Worm (Caenorhabditis elegans) whole organism, midembryonic: ENCODE data around the gene T28F12.1.
"Not testable (repeated sequence)": the region's sequence is repeated elsewhere in the genome, so short reads cannot be mapped to it uniquely, and the experiment has no call there.

Source experiments
- T22C8.4 ChIP-seq: fragments of 200-800 bp; sonication (Bioruptor generic); IDR thresholded peaks from 2 replicates; pipeline ENCODE4 v1.3.6; 2022; ENCODE audit warnings: missing genetic modification characterization, missing compliant biosample characterization
- cog-1 ChIP-seq: sonication (generic microtip); optimal IDR thresholded peaks from 2 replicates; lab custom pipeline; 2016; ENCODE audit warnings: missing genetic modification characterization, missing compliant biosample characterization
- flt-1 ChIP-seq: fragments of 200-800 bp; sonication (Bioruptor generic); IDR thresholded peaks from 2 replicates; pipeline ENCODE4 v1.3.6; 2022; ENCODE audit warnings: missing genetic modification characterization, missing compliant biosample characterization
- klf-2 ChIP-seq: fragments of 200-800 bp; sonication (Bioruptor generic); conservative IDR thresholded peaks from 2 replicates; pipeline ENCODE4 v1.3.6; 2022; ENCODE audit warnings: missing genetic modification reagents, missing genetic modification characterization, missing compliant biosample characterization
- med-1 ChIP-seq: sonication (generic microtip); optimal IDR thresholded peaks from 2 replicates; lab custom pipeline; 2017; ENCODE audit warnings: missing genetic modification characterization, mild to moderate bottlenecking, missing compliant biosample characterization, antibody characterized with exemption, missing genetic modification reagents; ENCODE audit not compliant: insufficient read depth
- ref-1 ChIP-seq: fragments of 200-800 bp; sonication (Bioruptor generic); conservative IDR thresholded peaks from 2 replicates; pipeline ENCODE4 v1.3.6; 2022; ENCODE audit warnings: missing genetic modification reagents, missing genetic modification characterization, missing compliant biosample characterization
- tab-1 ChIP-seq: fragments of 200-800 bp; sonication (Bioruptor generic); IDR thresholded peaks from 2 replicates; pipeline ENCODE4 v1.3.6; 2022; ENCODE audit warnings: missing genetic modification characterization, missing compliant biosample characterization
- ztf-23 ChIP-seq: fragments of 200-800 bp; sonication (Bioruptor generic); IDR thresholded peaks from 2 replicates; pipeline ENCODE4 v1.3.6; 2022; ENCODE audit warnings: missing genetic modification reagents, missing genetic modification characterization, missing compliant biosample characterization
- ztf-29 ChIP-seq: fragments of 200-800 bp; sonication (Bioruptor generic); IDR thresholded peaks from 2 replicates; pipeline ENCODE4 v1.3.6; 2022; ENCODE audit warnings: missing genetic modification reagents, missing genetic modification characterization, missing compliant biosample characterization

T28F12.1 gene

DNA sequence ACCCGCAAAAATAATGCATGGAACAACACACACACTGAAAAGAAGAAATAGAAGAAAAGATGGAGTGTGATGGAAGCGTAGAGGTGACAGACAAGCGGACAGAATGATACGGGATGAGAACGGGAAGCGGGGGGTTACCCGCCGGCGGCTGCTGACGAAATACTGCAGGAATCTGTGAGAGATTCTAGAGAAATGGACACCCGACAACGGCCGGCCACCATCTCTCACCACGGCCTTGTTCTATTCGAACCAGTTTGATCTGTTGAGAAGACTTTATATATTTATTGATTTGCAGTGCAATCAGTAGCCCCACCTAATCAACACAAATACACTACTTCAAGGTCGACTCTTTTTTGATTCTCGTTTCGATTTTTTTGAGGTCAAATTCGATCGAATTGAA is 37.6 kb downstream of the T28F12.1 start:
- TF ChIP-seq klf-2 (GFP tag; lab: Robert Waterston, UW) (no peak), ref-1 (GFP tag; lab: Robert Waterston, UW) (no peak), ztf-29 (GFP tag; lab: Robert Waterston, UW) (no peak), med-1 (no peak), tab-1 (GFP tag; lab: Robert Waterston, UW) (no peak), T22C8.4 (GFP tag; lab: Robert Waterston, UW) (no peak), cog-1 (no peak), flt-1 (GFP tag; lab: Robert Waterston, UW) (no peak), ztf-23 (no peak)

- 0 out of 2 replicates have a peak, but pooled peaks have one; percentile 40 for TF ChIP-seq klf-2 (GFP tag; lab: Robert Waterston, UW)
- no peak for TF ChIP-seq med-1
Observed at ce11 chrV:4551911-4552310, 39.1 kb downstream of the T28F12.1 start.

DNA sequence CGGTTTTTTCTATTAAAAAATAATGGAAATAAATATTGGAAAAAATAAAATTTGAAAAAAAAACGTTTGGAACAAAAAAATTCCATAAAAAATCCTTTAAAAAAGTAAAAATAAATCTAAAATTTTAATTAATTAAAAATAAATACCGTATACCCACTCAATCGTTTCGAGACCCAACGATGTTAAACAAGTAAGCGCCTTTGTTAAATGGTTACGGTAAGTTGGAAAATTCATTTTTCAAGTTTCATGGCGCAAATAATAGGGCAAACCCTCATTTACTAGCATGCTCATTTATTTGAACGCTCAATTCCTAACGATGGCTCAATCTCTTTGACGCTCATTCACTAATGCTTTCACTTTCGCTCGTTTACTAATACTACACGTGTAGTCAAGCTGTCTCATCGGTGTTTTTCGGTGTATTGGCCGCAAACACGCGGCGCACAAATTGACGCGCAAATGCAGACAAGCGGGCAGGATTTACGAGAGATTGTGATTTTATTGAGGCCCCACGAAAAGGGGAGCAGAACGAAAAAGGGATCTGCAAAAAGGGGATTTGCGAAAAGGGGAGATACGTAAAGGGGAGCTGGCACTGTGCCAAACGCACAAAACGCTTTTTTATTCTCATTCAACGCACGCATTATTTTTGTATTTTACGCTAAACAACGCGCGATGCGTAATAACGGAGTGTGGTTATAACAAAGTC is 39.7 kb downstream of the T28F12.1 start:
- TF ChIP-seq klf-2 (GFP tag; lab: Robert Waterston, UW) (0 out of 2 replicates have a peak, but pooled peaks have one; percentile 20), ztf-23 (0 out of 2 replicates have a peak, but pooled peaks have one; percentile 28)

ce11 chrV:4553572-4553971 is 40.7 kb downstream of the T28F12.1 start, which contains the start of gene Y61A9LA.12:
Gene Y61A9LA.12, plus strand, starts transcription at chrV:4553872.
- not testable (repeated sequence) for TF ChIP-seq ref-1, ztf-29, klf-2 (GFP tag; lab: Robert Waterston, UW)

- no peak for TF ChIP-seq T22C8.4 (GFP tag; lab: Robert Waterston, UW)
- TF ChIP-seq klf-2 (GFP tag; lab: Robert Waterston, UW), result no peak
- no peak for TF ChIP-seq ztf-29 (GFP tag; lab: Robert Waterston, UW)
- no peak for TF ChIP-seq med-1
- no peak for TF ChIP-seq tab-1 (GFP tag; lab: Robert Waterston, UW)
- no peak for TF ChIP-seq ref-1 (GFP tag; lab: Robert Waterston, UW)
- no peak for TF ChIP-seq cog-1
- TF ChIP-seq flt-1 (GFP tag; lab: Robert Waterston, UW), result no peak
- TF ChIP-seq ztf-23, result no peak
Observed at ce11 chrV:4559701-4560100, 46.9 kb downstream of the T28F12.1 start, which contains the start of gene Y61A9LA.7. Gene Y61A9LA.7, minus strand, starts transcription at chrV:4559801.

DNA sequence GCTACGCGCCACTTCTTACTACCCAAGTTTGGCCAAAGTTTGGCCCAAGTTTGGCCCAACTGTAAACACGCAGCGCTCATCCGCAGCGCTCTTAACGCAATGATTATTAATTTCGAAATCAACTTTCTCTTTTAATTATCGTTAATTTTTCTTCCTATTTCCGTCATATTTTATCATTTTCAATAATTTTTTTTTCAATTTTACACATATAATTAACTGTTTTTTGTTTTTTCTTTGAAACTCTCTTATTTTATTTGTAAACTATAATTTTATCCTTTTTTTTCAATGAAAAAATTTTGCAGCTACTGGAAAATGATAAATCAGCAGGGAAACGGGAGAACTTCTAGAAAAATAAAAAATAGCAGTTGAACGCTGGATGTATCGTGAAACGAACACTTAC is 47.6 kb downstream of the T28F12.1 start, which contains the start of gene Y61A9LA.4:
Gene Y61A9LA.4 (plus strand): TSS at position 301 of the 400 bp plus-strand sequence.
- TF ChIP-seq klf-2 (GFP tag; lab: Robert Waterston, UW); ztf-23; ref-1 (GFP tag; lab: Robert Waterston, UW): not testable (repeated sequence)

DNA sequence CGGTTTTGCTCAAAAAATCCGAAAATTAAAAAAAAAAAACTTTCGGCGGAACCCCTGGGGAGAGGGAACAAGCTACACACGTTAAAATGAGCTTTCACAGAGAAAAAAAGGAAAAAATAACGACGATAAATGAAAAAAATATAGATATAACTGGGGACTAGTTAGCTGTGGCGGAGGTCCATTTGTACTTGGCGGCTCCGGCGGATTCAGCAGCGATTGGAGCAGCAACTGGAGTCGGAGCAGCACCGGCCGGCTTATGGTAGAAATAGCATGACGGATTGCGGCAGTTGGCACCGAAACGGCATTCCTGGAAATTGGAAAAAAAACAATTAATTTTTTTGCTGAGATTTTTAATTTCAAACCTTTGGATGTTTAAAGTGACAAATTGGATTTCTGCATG is 49.7 kb downstream of the T28F12.1 start:
- TF ChIP-seq klf-2 (GFP tag; lab: Robert Waterston, UW) (no peak), ztf-23 (no peak), tab-1 (GFP tag; lab: Robert Waterston, UW) (no peak), ref-1 (GFP tag; lab: Robert Waterston, UW) (no peak), ztf-29 (GFP tag; lab: Robert Waterston, UW) (no peak), T22C8.4 (GFP tag; lab: Robert Waterston, UW) (no peak), med-1 (no peak), flt-1 (GFP tag; lab: Robert Waterston, UW) (no peak), cog-1 (no peak)
